Worm (Caenorhabditis elegans) whole organism, L1 larva: ENCODE data around the gene H34I24.1.

Experiments
- C34B4.2 ChIP-seq: sonication (generic microtip); optimal IDR thresholded peaks from 2 replicates; lab custom pipeline; 2017; ENCODE audit warnings: mild to moderate bottlenecking, missing genetic modification characterization, missing compliant biosample characterization
- fos-1 ChIP-seq: fragments of 150-350 bp; optimal IDR thresholded peaks from 2 replicates; lab custom pipeline; 2014; ENCODE audit warnings: missing biosample characterization, missing genetic modification characterization
- hlh-4 ChIP-seq: sonication (generic microtip); optimal IDR thresholded peaks from 2 replicates; lab custom pipeline; 2016; ENCODE audit warnings: mild to moderate bottlenecking, missing genetic modification characterization, missing compliant biosample characterization
- jun-1 ChIP-seq: fragments of 150-350 bp; optimal IDR thresholded peaks from 2 replicates; lab custom pipeline; 2014; ENCODE audit warnings: missing biosample characterization, missing genetic modification reagents, missing genetic modification characterization
- lin-13 ChIP-seq: fragments of 150-350 bp; optimal IDR thresholded peaks from 2 replicates; lab custom pipeline; 2014; ENCODE audit warnings: missing biosample characterization, missing genetic modification reagents, missing genetic modification characterization
- mdl-1 ChIP-seq, 2 experiments: fragments of 150-350 bp; optimal IDR thresholded peaks; 2 replicates each; lab custom pipeline; 2014 to 2017; ENCODE audit warnings: missing biosample characterization in 2 of 2, missing genetic modification characterization in 2 of 2, inconsistent platforms in 1 of 2
- nhr-77 ChIP-seq: fragments of 150-350 bp; optimal IDR thresholded peaks from 2 replicates; lab custom pipeline; 2014; ENCODE audit warnings: missing biosample characterization, missing genetic modification characterization
- rnt-1 ChIP-seq: sonication (generic microtip); optimal IDR thresholded peaks from 2 replicates; lab custom pipeline; 2016; ENCODE audit warnings: mild to moderate bottlenecking, missing genetic modification characterization, moderate library complexity, missing compliant biosample characterization
- skn-1 ChIP-seq: fragments of 150-350 bp; optimal IDR thresholded peaks from 2 replicates; lab custom pipeline; 2014; ENCODE audit warnings: missing biosample characterization, missing genetic modification characterization
- unc-130 ChIP-seq: fragments of 150-350 bp; optimal IDR thresholded peaks from 2 replicates; lab custom pipeline; 2017; ENCODE audit warnings: missing biosample characterization, missing genetic modification characterization, inconsistent platforms
- xbp-1 ChIP-seq: sonication (generic microtip); optimal IDR thresholded peaks from 2 replicates; lab custom pipeline; 2016; ENCODE audit warnings: missing genetic modification characterization, missing compliant biosample characterization
- ztf-4 ChIP-seq: fragments of 150-350 bp; optimal IDR thresholded peaks from 2 replicates; lab custom pipeline; 2014; ENCODE audit warnings: missing biosample characterization, missing genetic modification characterization

DNA sequence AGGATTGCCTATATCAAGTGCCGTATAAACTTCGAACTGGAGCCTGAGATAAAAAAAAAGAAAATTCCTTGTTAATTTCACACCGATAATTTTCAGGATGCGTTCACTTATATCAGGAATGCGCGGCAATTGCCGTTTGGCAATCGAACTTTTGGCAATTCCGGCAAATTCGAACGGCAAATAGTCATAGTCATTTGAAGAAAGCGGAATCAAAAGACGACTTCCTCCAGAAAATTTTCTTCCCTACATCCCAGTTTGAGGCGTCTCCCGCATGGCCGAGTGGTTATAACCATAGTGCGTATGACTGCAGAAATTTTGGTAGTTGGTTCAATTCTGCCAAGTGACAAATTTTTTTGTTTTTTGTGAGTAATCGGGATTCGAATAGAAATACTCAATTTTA, 9.1 kb downstream of the H34I24.1 start, which contains the start of gene F56F11.4:
- no peak for TF ChIP-seq lin-13 (GFP tag; lab: Kevin White, UChicago)
- no peak for TF ChIP-seq hlh-4 (tag; lab: Kevin White, UChicago)
- no peak for TF ChIP-seq fos-1 (tag; lab: Kevin White, UChicago)
- no peak for TF ChIP-seq C34B4.2 (tag; lab: Kevin White, UChicago)
- TF ChIP-seq ztf-4 (tag; lab: Kevin White, UChicago): no peak
- TF ChIP-seq jun-1: no peak
- no peak for TF ChIP-seq unc-130 (tag; lab: Kevin White, UChicago)
- TF ChIP-seq xbp-1 (tag; lab: Kevin White, UChicago): no peak
- no peak for TF ChIP-seq skn-1 (tag; lab: Kevin White, UChicago)
- no peak for TF ChIP-seq nhr-77 (tag; lab: Kevin White, UChicago)
- no peak for TF ChIP-seq rnt-1 (tag; lab: Kevin White, UChicago)
- no peak for TF ChIP-seq mdl-1 (tag; optimal IDR thresholded peaks at IDR 0.05; lab: Kevin White, UChicago)
